Worm (Caenorhabditis elegans) whole organism, late embryonic: ENCODE results near the gene psmd-9.

Experiments
- ama-1 ChIP-seq: fragments of 150-350 bp; optimal IDR thresholded peaks from 2 replicates; lab custom pipeline; 2014
- fkh-10 ChIP-seq: fragments of 150-350 bp; optimal IDR thresholded peaks from 2 replicates; lab custom pipeline; 2014; ENCODE audit warnings: missing biosample characterization, missing genetic modification reagents, missing genetic modification characterization
- pha-4 ChIP-seq: fragments of 150-350 bp; optimal IDR thresholded peaks from 2 replicates; lab custom pipeline; 2018; ENCODE audit warnings: missing biosample characterization, missing genetic modification reagents, missing genetic modification characterization
- pqm-1 ChIP-seq: sonication (generic microtip); optimal IDR thresholded peaks from 2 replicates; lab custom pipeline; 2016; ENCODE audit warnings: missing genetic modification characterization, missing compliant biosample characterization
- unc-86 ChIP-seq: sonication (generic microtip); optimal IDR thresholded peaks from 2 replicates; lab custom pipeline; 2016; ENCODE audit warnings: missing genetic modification characterization, missing compliant biosample characterization
- ztf-16 ChIP-seq: sonication (generic microtip); optimal IDR thresholded peaks from 2 replicates; lab custom pipeline; 2017; ENCODE audit warnings: missing genetic modification characterization, missing compliant biosample characterization

DNA sequence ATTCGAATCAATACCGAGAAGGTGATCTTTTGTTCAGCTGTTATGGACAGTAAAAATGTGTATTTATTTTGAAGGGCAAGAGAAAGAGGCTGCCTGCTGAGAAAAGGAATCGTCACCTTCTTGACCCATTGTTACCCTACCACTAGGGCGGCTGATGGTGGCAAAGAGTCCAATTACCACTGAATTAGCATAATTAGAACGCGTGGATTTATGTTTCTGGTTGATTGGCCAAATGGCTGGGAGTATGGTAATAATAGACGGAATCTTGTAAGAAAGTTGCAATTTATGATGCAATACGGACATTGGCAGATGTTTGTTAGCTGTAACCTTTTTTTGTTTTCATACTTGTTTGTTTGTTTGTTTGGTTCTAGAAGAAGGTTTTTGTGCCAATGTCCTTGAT, 38.0 kb downstream of the psmd-9 start:
- TF ChIP-seq pqm-1 (tag; lab: Kevin White, UChicago) (no peak), ztf-16 (tag; lab: Kevin White, UChicago) (no peak), pha-4 (tag; lab: Kevin White, UChicago) (no peak), unc-86 (tag; lab: Kevin White, UChicago) (no peak), ama-1 (lab: Kevin White, UChicago) (no peak), fkh-10 (no peak)
